Fruit fly (Drosophila melanogaster) whole organism, adult: ENCODE data around the gene ZnT77C.

Source experiments
- CG11617 ChIP-seq: fragments of 200-800 bp; sonication (Bioruptor generic); optimal IDR thresholded peaks from 2 replicates; lab custom pipeline; 2017; ENCODE audit warnings: mild to moderate bottlenecking, missing biosample characterization, missing genetic modification reagents, missing genetic modification characterization
- CG12768 ChIP-seq: fragments of 200-800 bp; sonication (Bioruptor generic); optimal IDR thresholded peaks from 2 replicates; lab custom pipeline; 2017; ENCODE audit warnings: missing biosample characterization, missing genetic modification characterization, mild to moderate bottlenecking, moderate library complexity, missing genetic modification reagents
- CG1620 ChIP-seq: fragments of 200-800 bp; sonication (Bioruptor generic); optimal IDR thresholded peaks from 2 replicates; lab custom pipeline; 2016; ENCODE audit warnings: missing biosample characterization, missing genetic modification characterization
- Clk ChIP-seq: fragments of 200-800 bp; sonication (Bioruptor generic); optimal IDR thresholded peaks from 2 replicates; lab custom pipeline; 2017; ENCODE audit warnings: missing biosample characterization, missing genetic modification characterization
- Hr96 ChIP-seq: fragments of 200-800 bp; sonication (Bioruptor generic); optimal IDR thresholded peaks from 2 replicates; lab custom pipeline; 2016; ENCODE audit warnings: missing biosample characterization, missing genetic modification characterization
- bab1 ChIP-seq: fragments of 200-800 bp; sonication (Bioruptor generic); optimal IDR thresholded peaks from 3 replicates; lab custom pipeline; 2019; ENCODE audit warnings: missing biosample characterization, mild to moderate bottlenecking, missing genetic modification characterization, moderate library complexity
- cic ChIP-seq: fragments of 200-800 bp; sonication (Bioruptor generic); optimal IDR thresholded peaks from 2 replicates; lab custom pipeline; 2017; ENCODE audit warnings: missing biosample characterization, mild to moderate bottlenecking, missing genetic modification characterization, moderate library complexity
- kay ChIP-seq: fragments of 200-800 bp; sonication (Bioruptor generic); peaks from one replicate; lab custom pipeline; 2016; ENCODE audit warnings: missing biosample characterization, missing genetic modification characterization, borderline replicate concordance
- pad ChIP-seq: fragments of 200-800 bp; sonication (Bioruptor generic); optimal IDR thresholded peaks from 3 replicates; lab custom pipeline; 2017; ENCODE audit warnings: missing biosample characterization, missing genetic modification characterization, mild to moderate bottlenecking, moderate library complexity, missing genetic modification reagents
- toe ChIP-seq: fragments of 200-800 bp; sonication (Bioruptor generic); optimal IDR thresholded peaks from 2 replicates; lab custom pipeline; 2016; ENCODE audit warnings: missing biosample characterization, missing genetic modification characterization

DNA sequence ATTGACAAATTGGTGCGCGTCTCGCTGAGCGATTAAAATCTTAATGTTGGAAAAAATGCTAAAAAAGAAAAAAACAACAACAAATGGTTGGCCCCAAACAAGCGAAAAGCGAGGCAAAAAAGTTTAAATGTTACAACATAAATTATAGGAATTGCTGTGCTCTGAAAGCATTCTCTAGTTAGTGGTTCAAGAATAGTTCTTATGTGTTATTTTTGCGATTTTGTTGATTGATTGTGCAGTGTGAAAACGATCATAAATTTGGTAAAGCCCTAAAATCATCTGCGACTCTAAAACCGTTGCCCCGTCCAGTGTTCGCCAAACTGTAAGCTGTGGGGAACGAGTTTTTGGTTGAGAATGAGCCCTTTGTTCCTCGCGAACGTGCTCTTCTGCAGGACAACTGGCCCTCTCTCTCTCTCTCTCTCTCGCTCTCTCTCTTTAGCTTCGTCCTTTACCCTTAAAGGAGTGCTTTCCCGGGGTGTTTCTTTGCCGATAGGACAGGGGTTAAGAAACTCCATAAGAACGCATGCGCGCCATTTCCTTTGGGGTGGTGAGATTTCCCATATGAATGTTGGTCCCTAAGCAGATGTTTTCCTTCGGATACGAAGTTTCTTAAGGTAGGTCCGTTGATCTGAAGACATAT is 51.9 kb downstream of the ZnT77C start:
- TF ChIP-seq cic: no peak
- no peak for TF ChIP-seq CG11617
- TF ChIP-seq CG12768 (GFP tag; lab: Kevin White, UChicago): no peak
- no peak for TF ChIP-seq toe (GFP tag; lab: Kevin White, UChicago)
- no peak for TF ChIP-seq kay (GFP tag; lab: Kevin White, UChicago)
- no peak for TF ChIP-seq pad (GFP tag; lab: Kevin White, UChicago)
- TF ChIP-seq CG1620: no peak
- no peak for TF ChIP-seq Hr96 (GFP tag; lab: Kevin White, UChicago)
- TF ChIP-seq bab1 (GFP tag; lab: Kevin White, UChicago): no peak
- TF ChIP-seq Clk (GFP tag; lab: Kevin White, UChicago): no peak
